Fruit fly (Drosophila melanogaster): ENCODE results near the gene Arpc3B.

- TF ChIP-seq CG10348 (GFP tag; IDR thresholded peaks at IDR 0.05), result no peak
- TF ChIP-seq gl (tag; optimal IDR thresholded peaks at IDR 0.05), result no peak
- TF ChIP-seq Pif1B (GFP tag; optimal IDR thresholded peaks at IDR 0.05), result no peak
- no peak for TF ChIP-seq CG15710 (tag; optimal IDR thresholded peaks at IDR 0.05)
- no peak for TF ChIP-seq CG4496 (GFP tag; IDR thresholded peaks at IDR 0.05)
- no peak for TF ChIP-seq CG34367 (tag; optimal IDR thresholded peaks at IDR 0.05)
- TF ChIP-seq D1 (tag; optimal IDR thresholded peaks at IDR 0.05), result no peak
- TF ChIP-seq EcR (GFP tag; optimal IDR thresholded peaks at IDR 0.05), result no peak
- TF ChIP-seq rn (GFP tag; IDR thresholded peaks at IDR 0.05), result no peak
- TF ChIP-seq CG9948 (tag; optimal IDR thresholded peaks at IDR 0.05), result no peak
- TF ChIP-seq CG14655 (GFP tag; optimal IDR thresholded peaks at IDR 0.05), result no peak
- TF ChIP-seq Pif1A (GFP tag; optimal IDR thresholded peaks at IDR 0.05), result no peak
- no peak for TF ChIP-seq CG8301 (tag; optimal IDR thresholded peaks at IDR 0.05)
These were observed 18.1 kb downstream of the Arpc3B start, which contains the start of gene CG8945 for dm6 chrX:17087575-17087974.

All from whole organism, pupa.